Worm (Caenorhabditis elegans) whole organism, mixed stage, embryonic: ENCODE results near the gene hda-6.

Experiments used
- M03D4.4 ChIP-seq: sonication (generic microtip); optimal IDR thresholded peaks from 2 replicates; lab custom pipeline; 2017; ENCODE audit warnings: mild to moderate bottlenecking, missing genetic modification characterization, missing compliant biosample characterization
- bed-3 ChIP-seq: fragments of 200-800 bp; sonication (Bioruptor generic); optimal IDR thresholded peaks from 3 replicates; lab custom pipeline; 2018; ENCODE audit warnings: mild to moderate bottlenecking, missing genetic modification characterization, moderate library complexity, missing compliant biosample characterization
- blmp-1 ChIP-seq: fragments of 150-350 bp; optimal IDR thresholded peaks from 2 replicates; lab custom pipeline; 2014; ENCODE audit warnings: missing biosample characterization, missing genetic modification characterization
- ceh-39 ChIP-seq: fragments of 150-350 bp; optimal IDR thresholded peaks from 2 replicates; lab custom pipeline; 2014; ENCODE audit warnings: missing biosample characterization, missing genetic modification characterization
- ceh-43 ChIP-seq: fragments of 200-800 bp; sonication (Bioruptor generic); optimal IDR thresholded peaks from 2 replicates; lab custom pipeline; 2018; ENCODE audit warnings: mild to moderate bottlenecking, missing genetic modification characterization, moderate library complexity, missing compliant biosample characterization
- ceh-83 ChIP-seq: fragments of 200-800 bp; sonication (Bioruptor generic); optimal IDR thresholded peaks from 2 replicates; lab custom pipeline; 2018; ENCODE audit warnings: mild to moderate bottlenecking, missing genetic modification characterization, missing compliant biosample characterization
- ces-1 ChIP-seq: fragments of 150-350 bp; optimal IDR thresholded peaks from 2 replicates; lab custom pipeline; 2014; ENCODE audit warnings: missing biosample characterization, missing genetic modification reagents, missing genetic modification characterization
- cnd-1 ChIP-seq: fragments of 200-800 bp; sonication (Bioruptor generic); optimal IDR thresholded peaks from 2 replicates; lab custom pipeline; 2018; ENCODE audit warnings: mild to moderate bottlenecking, missing genetic modification characterization, missing compliant biosample characterization
- drap-1 ChIP-seq: fragments of 200-800 bp; sonication (Bioruptor generic); optimal IDR thresholded peaks from 3 replicates; lab custom pipeline; 2018; ENCODE audit warnings: mild to moderate bottlenecking, missing genetic modification characterization, missing compliant biosample characterization
- elt-1 ChIP-seq: sonication (generic microtip); optimal IDR thresholded peaks from 2 replicates; lab custom pipeline; 2017; ENCODE audit warnings: missing genetic modification characterization, mild to moderate bottlenecking, missing compliant biosample characterization, antibody characterized with exemption, moderate library complexity, borderline replicate concordance; ENCODE audit not compliant: insufficient read depth
- elt-3 ChIP-seq: fragments of 150-350 bp; optimal IDR thresholded peaks from 2 replicates; lab custom pipeline; 2014; ENCODE audit warnings: missing biosample characterization, missing genetic modification characterization
- flh-1 ChIP-seq: fragments of 200-800 bp; sonication (Bioruptor generic); optimal IDR thresholded peaks from 2 replicates; lab custom pipeline; 2018; ENCODE audit warnings: mild to moderate bottlenecking, missing genetic modification characterization, moderate library complexity, missing compliant biosample characterization
- ham-2 ChIP-seq: fragments of 200-800 bp; sonication (Bioruptor generic); optimal IDR thresholded peaks from 2 replicates; lab custom pipeline; 2018; ENCODE audit warnings: mild to moderate bottlenecking, missing genetic modification characterization, missing compliant biosample characterization
- hlh-1 ChIP-seq: fragments of 150-350 bp; optimal IDR thresholded peaks from 2 replicates; lab custom pipeline; 2014; ENCODE audit warnings: missing biosample characterization, missing genetic modification reagents, missing genetic modification characterization
- lin-13 ChIP-seq: fragments of 150-350 bp; optimal IDR thresholded peaks from 2 replicates; lab custom pipeline; 2014; ENCODE audit warnings: missing biosample characterization, missing genetic modification characterization
- lin-32 ChIP-seq: fragments of 200-800 bp; sonication (Bioruptor generic); optimal IDR thresholded peaks from 2 replicates; lab custom pipeline; 2018; ENCODE audit warnings: mild to moderate bottlenecking, missing genetic modification characterization, missing compliant biosample characterization
- lsy-2 ChIP-seq: fragments of 150-350 bp; optimal IDR thresholded peaks from 2 replicates; lab custom pipeline; 2014; ENCODE audit warnings: missing biosample characterization, missing genetic modification characterization
- mab-5 ChIP-seq: fragments of 150-350 bp; optimal IDR thresholded peaks from 2 replicates; lab custom pipeline; 2014; ENCODE audit warnings: missing biosample characterization, missing genetic modification characterization
- mep-1 ChIP-seq: fragments of 150-350 bp; optimal IDR thresholded peaks from 2 replicates; lab custom pipeline; 2017; ENCODE audit warnings: missing biosample characterization, missing genetic modification reagents, missing genetic modification characterization, inconsistent platforms
- mls-2 ChIP-seq: sonication (generic microtip); optimal IDR thresholded peaks from 2 replicates; lab custom pipeline; 2016; ENCODE audit warnings: mild to moderate bottlenecking, missing genetic modification characterization, moderate library complexity, missing compliant biosample characterization
- nhr-12 ChIP-seq: fragments of 150-350 bp; optimal IDR thresholded peaks from 2 replicates; lab custom pipeline; 2014; ENCODE audit warnings: missing biosample characterization, missing genetic modification characterization
- nhr-2 ChIP-seq: fragments of 150-350 bp; optimal IDR thresholded peaks from 2 replicates; lab custom pipeline; 2014; ENCODE audit warnings: missing biosample characterization, missing genetic modification characterization
- nhr-237 ChIP-seq: fragments of 150-350 bp; optimal IDR thresholded peaks from 2 replicates; lab custom pipeline; 2014; ENCODE audit warnings: missing biosample characterization, missing genetic modification characterization
- nhr-28 ChIP-seq: fragments of 150-350 bp; optimal IDR thresholded peaks from 2 replicates; lab custom pipeline; 2014; ENCODE audit warnings: missing biosample characterization, missing genetic modification characterization
- nhr-76 ChIP-seq: sonication (generic microtip); optimal IDR thresholded peaks from 2 replicates; lab custom pipeline; 2017; ENCODE audit warnings: missing biosample characterization, missing genetic modification characterization
- pha-4 ChIP-seq: fragments of 150-350 bp; optimal IDR thresholded peaks from 2 replicates; lab custom pipeline; 2018; ENCODE audit warnings: missing biosample characterization, missing genetic modification reagents, missing genetic modification characterization
- sem-2 ChIP-seq: fragments of 200-800 bp; sonication (Bioruptor generic); optimal IDR thresholded peaks from 2 replicates; lab custom pipeline; 2018; ENCODE audit warnings: mild to moderate bottlenecking, missing genetic modification characterization, missing compliant biosample characterization
- snpc-4 ChIP-seq: fragments of 150-350 bp; optimal IDR thresholded peaks from 2 replicates; lab custom pipeline; 2014; ENCODE audit warnings: missing biosample characterization, missing genetic modification characterization
- sptf-1 ChIP-seq: sonication (generic microtip); optimal IDR thresholded peaks from 2 replicates; lab custom pipeline; 2017; ENCODE audit warnings: mild to moderate bottlenecking, missing genetic modification characterization, moderate library complexity, missing compliant biosample characterization
- tbx-8 ChIP-seq: fragments of 200-800 bp; sonication (Bioruptor generic); optimal IDR thresholded peaks from 2 replicates; lab custom pipeline; 2018; ENCODE audit warnings: mild to moderate bottlenecking, missing genetic modification characterization, moderate library complexity, missing compliant biosample characterization
- unc-120 ChIP-seq: sonication (generic microtip); optimal IDR thresholded peaks from 2 replicates; lab custom pipeline; 2017; ENCODE audit warnings: missing genetic modification characterization, missing compliant biosample characterization; ENCODE audit not compliant: poor library complexity, severe bottlenecking
- unc-39 ChIP-seq: fragments of 150-350 bp; optimal IDR thresholded peaks from 2 replicates; lab custom pipeline; 2014; ENCODE audit warnings: missing biosample characterization, missing genetic modification characterization
- unc-62 ChIP-seq: fragments of 150-350 bp; optimal IDR thresholded peaks from 2 replicates; lab custom pipeline; 2014; ENCODE audit warnings: missing biosample characterization, missing genetic modification reagents, missing genetic modification characterization
- zip-8 ChIP-seq: fragments of 150-350 bp; optimal IDR thresholded peaks from 2 replicates; lab custom pipeline; 2014; ENCODE audit warnings: missing biosample characterization, missing genetic modification characterization
- ztf-11 ChIP-seq: fragments of 150-350 bp; optimal IDR thresholded peaks from 2 replicates; lab custom pipeline; 2014; ENCODE audit warnings: missing biosample characterization, missing genetic modification characterization

Gene hda-6

ce11 chrIV:5374946-5375345, 10.8 kb upstream of the hda-6 start:
- TF ChIP-seq unc-62 (GFP tag; lab: Kevin White, UChicago), result no peak
- no peak for TF ChIP-seq lin-13 (tag; lab: Kevin White, UChicago)
- no peak for TF ChIP-seq tbx-8 (GFP tag; lab: Kevin White, UChicago)
- TF ChIP-seq, all 35 proteins: peak for 0

- TF ChIP-seq lin-32 (GFP tag; lab: Kevin White, UChicago) (no peak), zip-8 (no peak), ceh-43 (GFP tag; lab: Kevin White, UChicago) (no peak), sptf-1 (tag; lab: Kevin White, UChicago) (no peak), ceh-83 (GFP tag; lab: Kevin White, UChicago) (no peak), elt-1 (tag; lab: Kevin White, UChicago) (no peak), hlh-1 (no peak), ceh-39 (no peak)
Measured at ce11 chrIV:5374321-5374720, 10.2 kb upstream of the hda-6 start.

ce11 chrIV:5370914-5371313, 6.8 kb upstream of the hda-6 start:
- no peak for TF ChIP-seq nhr-76
- no peak for TF ChIP-seq lin-13 (tag; lab: Kevin White, UChicago)
- peak; percentile 79 for TF ChIP-seq M03D4.4 (tag; lab: Kevin White, UChicago)
- no peak for TF ChIP-seq blmp-1 (tag; lab: Kevin White, UChicago)
- no peak for TF ChIP-seq sem-2 (GFP tag; lab: Kevin White, UChicago)
- no peak for TF ChIP-seq zip-8
- peak; percentile 0 for TF ChIP-seq ceh-43 (GFP tag; lab: Kevin White, UChicago)
- TF ChIP-seq nhr-237, result peak; percentile 65
- no peak for TF ChIP-seq lin-32 (GFP tag; lab: Kevin White, UChicago)
- TF ChIP-seq nhr-28, result no peak
- no peak for TF ChIP-seq drap-1 (GFP tag; lab: Kevin White, UChicago)
- TF ChIP-seq flh-1 (GFP tag; lab: Kevin White, UChicago), result no peak
- TF ChIP-seq ham-2 (GFP tag; lab: Kevin White, UChicago), result no peak
- TF ChIP-seq ztf-11 (tag; lab: Kevin White, UChicago), result no peak
- TF ChIP-seq elt-1 (tag; lab: Kevin White, UChicago), result no peak
- TF ChIP-seq nhr-2 (tag; lab: Kevin White, UChicago), result no peak
- no peak for TF ChIP-seq snpc-4 (tag; lab: Kevin White, UChicago)
- TF ChIP-seq elt-3 (tag; lab: Kevin White, UChicago), result no peak
- no peak for TF ChIP-seq bed-3 (GFP tag; lab: Kevin White, UChicago)
- no peak for TF ChIP-seq hlh-1
- TF ChIP-seq cnd-1 (tag; lab: Kevin White, UChicago), result no peak
- TF ChIP-seq unc-39, result no peak
- TF ChIP-seq tbx-8 (GFP tag; lab: Kevin White, UChicago), result no peak
- no peak for TF ChIP-seq ceh-83 (GFP tag; lab: Kevin White, UChicago)
- TF ChIP-seq unc-120 (tag; lab: Kevin White, UChicago), result peak; percentile 43
- TF ChIP-seq mep-1, result peak; percentile 68
- no peak for TF ChIP-seq nhr-12
- TF ChIP-seq pha-4 (tag; lab: Kevin White, UChicago), result no peak
- TF ChIP-seq ceh-39, result peak; percentile 6
- peak; percentile 20 for TF ChIP-seq ces-1 (GFP tag; lab: Kevin White, UChicago)
- no peak for TF ChIP-seq mab-5 (tag; lab: Kevin White, UChicago)
- no peak for TF ChIP-seq mls-2 (tag; lab: Kevin White, UChicago)
- TF ChIP-seq lsy-2, result peak; percentile 54
- TF ChIP-seq unc-62 (GFP tag; lab: Kevin White, UChicago), result no peak
- TF ChIP-seq sptf-1 (tag; lab: Kevin White, UChicago), result peak; percentile 71

- TF ChIP-seq tbx-8 (GFP tag; lab: Kevin White, UChicago), result no peak
- TF ChIP-seq unc-39, result no peak
- TF ChIP-seq nhr-2 (tag; lab: Kevin White, UChicago), result no peak
- TF ChIP-seq mep-1, result no peak
- TF ChIP-seq elt-3 (tag; lab: Kevin White, UChicago), result no peak
- TF ChIP-seq lsy-2, result no peak
- TF ChIP-seq ces-1 (GFP tag; lab: Kevin White, UChicago), result no peak
- TF ChIP-seq ceh-39, result no peak
- no peak for TF ChIP-seq nhr-237
- no peak for TF ChIP-seq bed-3 (GFP tag; lab: Kevin White, UChicago)
- TF ChIP-seq sptf-1 (tag; lab: Kevin White, UChicago), result no peak
- TF ChIP-seq ztf-11 (tag; lab: Kevin White, UChicago), result no peak
- TF ChIP-seq ham-2 (GFP tag; lab: Kevin White, UChicago), result no peak
- TF ChIP-seq nhr-76, result no peak
- TF ChIP-seq ceh-43 (GFP tag; lab: Kevin White, UChicago), result no peak
- TF ChIP-seq ceh-83 (GFP tag; lab: Kevin White, UChicago), result no peak
- TF ChIP-seq nhr-28, result no peak
- no peak for TF ChIP-seq drap-1 (GFP tag; lab: Kevin White, UChicago)
- TF ChIP-seq, all 35 proteins: peak for 0
Measured at ce11 chrIV:5369414-5369813, 5.3 kb upstream of the hda-6 start, which contains the start of gene F41H10.3. Gene F41H10.3 (plus strand): TSS chrIV:5369801.
